Worm (Caenorhabditis elegans) whole organism, L4 larva: ENCODE measurements around the gene sre-54.

Experiments
- F26F4.8 ChIP-seq: fragments of 200-800 bp; sonication (Bioruptor generic); conservative IDR thresholded peaks from 2 replicates; pipeline ENCODE4 v1.3.6; 2022; ENCODE audit warnings: missing genetic modification characterization, missing compliant biosample characterization
- T20F7.1 ChIP-seq: fragments of 200-800 bp; sonication (Bioruptor generic); optimal IDR thresholded peaks from 2 replicates; lab custom pipeline; 2018; ENCODE audit warnings: mild to moderate bottlenecking, missing genetic modification characterization, missing compliant biosample characterization
- T26A8.4 ChIP-seq: fragments of 200-800 bp; sonication (Bioruptor generic); IDR thresholded peaks from 2 replicates; pipeline ENCODE4 v1.3.6; 2022; ENCODE audit warnings: missing genetic modification characterization, missing compliant biosample characterization
- aha-1 ChIP-seq: fragments of 150-350 bp; peaks from one replicate; lab custom pipeline; 2014; ENCODE audit warnings: missing biosample characterization, missing genetic modification characterization
- attf-4 ChIP-seq: sonication (generic microtip); optimal IDR thresholded peaks from 3 replicates; lab custom pipeline; 2017; ENCODE audit warnings: missing biosample characterization, missing genetic modification characterization
- ceh-44 ChIP-seq: fragments of 200-800 bp; sonication (Bioruptor generic); IDR thresholded peaks from 2 replicates; pipeline ENCODE4 v1.3.6; 2022; ENCODE audit warnings: missing genetic modification reagents, missing genetic modification characterization, missing compliant biosample characterization
- ceh-62 ChIP-seq: sonication (generic microtip); optimal IDR thresholded peaks from 2 replicates; lab custom pipeline; 2017; ENCODE audit warnings: missing biosample characterization, missing genetic modification characterization
- cey-2 ChIP-seq: sonication (generic microtip); optimal IDR thresholded peaks from 3 replicates; lab custom pipeline; 2017; ENCODE audit warnings: missing genetic modification characterization, mild to moderate bottlenecking, missing compliant biosample characterization, antibody characterized with exemption, borderline replicate concordance; ENCODE audit not compliant: insufficient read depth
- daf-16 ChIP-seq, 3 experiments: sonication (generic microtip); optimal IDR thresholded peaks; 2 replicates each; lab custom pipeline; 2016 to 2017; ENCODE audit warnings: missing genetic modification characterization in 3 of 3, missing genetic modification reagents in 3 of 3, mild to moderate bottlenecking in 2 of 3, missing compliant biosample characterization in 2 of 3, missing biosample characterization in 1 of 3, moderate library complexity in 1 of 3
- daf-8 ChIP-seq: fragments of 200-800 bp; sonication (Bioruptor generic); IDR thresholded peaks from 2 replicates; pipeline ENCODE4 v1.3.6; 2022; ENCODE audit warnings: missing genetic modification characterization, missing compliant biosample characterization
- dmd-6 ChIP-seq: fragments of 200-800 bp; sonication (Bioruptor generic); IDR thresholded peaks from 2 replicates; pipeline ENCODE4 v1.3.6; 2022; ENCODE audit warnings: missing genetic modification reagents, missing genetic modification characterization, missing compliant biosample characterization
- dve-1 ChIP-seq: sonication (generic microtip); optimal IDR thresholded peaks from 2 replicates; lab custom pipeline; 2017; ENCODE audit warnings: antibody characterized with exemption, mild to moderate bottlenecking, missing genetic modification characterization, missing compliant biosample characterization; ENCODE audit not compliant: insufficient read depth
- fkh-10 ChIP-seq: fragments of 150-350 bp; optimal IDR thresholded peaks from 2 replicates; lab custom pipeline; 2014; ENCODE audit warnings: missing biosample characterization, missing genetic modification reagents, missing genetic modification characterization
- hlh-11 ChIP-seq: fragments of 200-800 bp; sonication (Bioruptor generic); optimal IDR thresholded peaks from 2 replicates; lab custom pipeline; 2018; ENCODE audit warnings: mild to moderate bottlenecking, missing genetic modification characterization, missing compliant biosample characterization
- hlh-30 ChIP-seq: sonication (generic microtip); optimal IDR thresholded peaks from 2 replicates; lab custom pipeline; 2017; ENCODE audit warnings: antibody characterized with exemption, mild to moderate bottlenecking, missing genetic modification characterization, missing compliant biosample characterization; ENCODE audit not compliant: insufficient read depth
- jun-1 ChIP-seq: fragments of 150-350 bp; optimal IDR thresholded peaks from 2 replicates; lab custom pipeline; 2014; ENCODE audit warnings: missing biosample characterization, missing genetic modification reagents, missing genetic modification characterization
- lin-38 ChIP-seq: fragments of 200-800 bp; sonication (Bioruptor generic); IDR thresholded peaks from 2 replicates; pipeline ENCODE4 v1.3.6; 2022; ENCODE audit warnings: missing genetic modification reagents, missing genetic modification characterization, missing compliant biosample characterization
- lsy-2 ChIP-seq, 2 experiments: fragments of 150-350 bp in 1 of 2; sonication (generic microtip) in 1 of 2; optimal IDR thresholded peaks; 2 replicates each; lab custom pipeline; 2014 to 2017; ENCODE audit warnings: missing biosample characterization in 2 of 2, missing genetic modification characterization in 2 of 2
- madf-9 ChIP-seq: fragments of 200-800 bp; sonication (Bioruptor generic); conservative IDR thresholded peaks from 2 replicates; pipeline ENCODE4 v1.3.6; 2022; ENCODE audit warnings: missing genetic modification reagents, missing genetic modification characterization, missing compliant biosample characterization
- mdl-1 ChIP-seq, 2 experiments: fragments of 150-350 bp in 1 of 2; sonication (generic microtip) in 1 of 2; optimal IDR thresholded peaks; 2 replicates each; lab custom pipeline; 2014 to 2017; ENCODE audit warnings: missing biosample characterization in 2 of 2, missing genetic modification characterization in 2 of 2
- mep-1 ChIP-seq: fragments of 150-350 bp; sonication (generic microtip); optimal IDR thresholded peaks from 3 replicates; lab custom pipeline; 2014; ENCODE audit warnings: missing biosample characterization, missing genetic modification characterization
- mes-2 ChIP-seq: sonication (generic microtip); optimal IDR thresholded peaks from 2 replicates; lab custom pipeline; 2016; ENCODE audit warnings: missing genotype, mild to moderate bottlenecking, missing genetic modification characterization, missing compliant biosample characterization; ENCODE audit not compliant: poor library complexity, severe bottlenecking
- nhr-28 ChIP-seq: fragments of 150-350 bp; optimal IDR thresholded peaks from 2 replicates; lab custom pipeline; 2014; ENCODE audit warnings: missing biosample characterization, missing genetic modification characterization
- nhr-77 ChIP-seq: fragments of 150-350 bp; optimal IDR thresholded peaks from 2 replicates; lab custom pipeline; 2014; ENCODE audit warnings: missing biosample characterization, missing genetic modification characterization
- pha-4 ChIP-seq, 2 experiments: fragments of 150-350 bp in 1 of 2; fragments of 200-800 bp in 1 of 2; sonication (Bioruptor generic) in 1 of 2; IDR thresholded peaks in 1 of 2; optimal IDR thresholded peaks in 1 of 2; 2 replicates each; pipeline versions ENCODE4 v1.3.6 to Lab custom; 2014 to 2022; ENCODE audit warnings: missing genetic modification characterization in 2 of 2, missing genetic modification reagents in 2 of 2, missing biosample characterization in 1 of 2, missing compliant biosample characterization in 1 of 2
- php-3 ChIP-seq: fragments of 200-800 bp; sonication (Bioruptor generic); IDR thresholded peaks from 2 replicates; pipeline ENCODE4 v1.3.6; 2022; ENCODE audit warnings: missing genetic modification reagents, missing genetic modification characterization, missing compliant biosample characterization
- sdz-12 ChIP-seq: fragments of 200-800 bp; sonication (Bioruptor generic); optimal IDR thresholded peaks from 2 replicates; lab custom pipeline; 2018; ENCODE audit warnings: mild to moderate bottlenecking, missing genetic modification characterization, missing compliant biosample characterization
- spr-1 ChIP-seq: sonication (generic microtip); optimal IDR thresholded peaks from 2 replicates; lab custom pipeline; 2016; ENCODE audit warnings: mild to moderate bottlenecking, missing genetic modification characterization, missing compliant biosample characterization
- tra-1 ChIP-seq: fragments of 200-800 bp; sonication (Bioruptor generic); IDR thresholded peaks from 2 replicates; pipeline ENCODE4 v1.3.6; 2022; ENCODE audit warnings: missing genetic modification reagents, missing genetic modification characterization, missing compliant biosample characterization
- unc-130 ChIP-seq: sonication (generic microtip); optimal IDR thresholded peaks from 2 replicates; lab custom pipeline; 2016; ENCODE audit warnings: missing genetic modification reagents, missing genetic modification characterization, missing compliant biosample characterization
- unc-62 ChIP-seq, 3 experiments: fragments of 150-350 bp in 1 of 3; sonication (generic microtip); optimal IDR thresholded peaks in 2 of 3; peaks in 1 of 3; 1 replicate in 1 of 3; 2 replicates in 2 of 3; lab custom pipeline; 2014 to 2017; ENCODE audit warnings: missing biosample characterization in 3 of 3, missing genetic modification characterization in 3 of 3, missing genetic modification reagents in 3 of 3, missing genotype in 1 of 3
- vab-7 ChIP-seq: fragments of 200-800 bp; sonication (Bioruptor generic); IDR thresholded peaks from 2 replicates; pipeline ENCODE4 v1.3.6; 2022; ENCODE audit warnings: missing genetic modification reagents, missing genetic modification characterization, missing compliant biosample characterization
- zip-11 ChIP-seq: fragments of 200-800 bp; sonication (Bioruptor generic); IDR thresholded peaks from 2 replicates; pipeline ENCODE4 v1.3.6; 2022; ENCODE audit warnings: missing genetic modification characterization, missing compliant biosample characterization

The sre-54 gene

ce11 chrII:12349866-12350265 lies 17.1 kb downstream of the sre-54 start:
- no peak for TF ChIP-seq daf-16 (GFP tag; optimal IDR thresholded peaks at IDR 0.05; lab: Kevin White, UChicago)
- TF ChIP-seq daf-16 (tag; optimal IDR thresholded peaks at IDR 0.05; lab: Kevin White, UChicago) = peak; percentile 19
- no peak for TF ChIP-seq zip-11 (GFP tag; lab: Robert Waterston, UW)
- TF ChIP-seq T26A8.4 (GFP tag; lab: Robert Waterston, UW) = 0 out of 2 replicates have a peak, but pooled peaks have one; percentile 46
- TF ChIP-seq hlh-30 (tag; lab: Kevin White, UChicago) = peak; percentile 35
- peak; percentile 7 for TF ChIP-seq hlh-11 (tag; lab: Kevin White, UChicago)
- TF ChIP-seq F26F4.8 (GFP tag; lab: Robert Waterston, UW) = no peak
- no peak for TF ChIP-seq cey-2 (tag; lab: Kevin White, UChicago)
- no peak for TF ChIP-seq attf-4 (tag; lab: Kevin White, UChicago)
- TF ChIP-seq dve-1 = peak; percentile 53
- peak; percentile 32 for TF ChIP-seq nhr-28 (tag; lab: Kevin White, UChicago)

ce11 chrII:12350737-12351275 lies 18.1 kb downstream of the sre-54 start:
- peak in 1 of 2 experiments; percentile 9 for TF ChIP-seq mdl-1 (tag; optimal IDR thresholded peaks at IDR 0.05; lab: Kevin White, UChicago)
- TF ChIP-seq madf-9 (GFP tag; lab: Robert Waterston, UW) = no peak
- peak; percentile 43 for TF ChIP-seq nhr-28 (tag; lab: Kevin White, UChicago)
- TF ChIP-seq zip-11 (GFP tag; lab: Robert Waterston, UW) = no peak
- no peak for TF ChIP-seq ceh-44 (GFP tag; lab: Robert Waterston, UW)
- TF ChIP-seq mes-2 (tag; lab: Kevin White, UChicago) = peak; percentile 30
- peak; percentile 40 for TF ChIP-seq aha-1
- peak in 1 of 2 experiments; percentile 40 for TF ChIP-seq lsy-2 (tag; optimal IDR thresholded peaks at IDR 0.05; lab: Kevin White, UChicago)

- TF ChIP-seq nhr-28 (tag; lab: Kevin White, UChicago) (peak; percentile 34), mep-1 (tag; lab: Kevin White, UChicago) (peak; percentile 9), sdz-12 (GFP tag; lab: Kevin White, UChicago) (no peak), dmd-6 (GFP tag; lab: Robert Waterston, UW) (peak; percentile 65; the same call in 1 of the 2 replicates), pha-4 (GFP tag; IDR thresholded peaks at IDR 0.05; lab: Robert Waterston, UW) (0 out of 2 replicates have a peak, but pooled peaks have one; percentile 21), pha-4 (tag; optimal IDR thresholded peaks at IDR 0.05; lab: Kevin White, UChicago) (no peak), hlh-11 (tag; lab: Kevin White, UChicago) (peak; percentile 56), vab-7 (no peak), unc-62 (GFP tag; optimal IDR thresholded peaks at IDR 0.05 in 1 of 2; lab: Kevin White, UChicago) (no peak), unc-62 (tag; optimal IDR thresholded peaks at IDR 0.05; lab: Kevin White, UChicago) (no peak), tra-1 (GFP tag; lab: Robert Waterston, UW) (peak; percentile 62; the same call in 1 of the 2 replicates), dve-1 (peak; percentile 58)
These were observed 19.4 kb downstream of the sre-54 start, which contains the start of gene ras-1 for ce11 chrII:12352115-12352514. ras-1 (minus strand) TSS chrII:12352243.

- no peak for TF ChIP-seq unc-130 (GFP tag; lab: Kevin White, UChicago)
- TF ChIP-seq lin-38 (GFP tag; lab: Robert Waterston, UW) = no peak
- TF ChIP-seq daf-8 (GFP tag; lab: Robert Waterston, UW) = no peak
- no peak for TF ChIP-seq unc-62 (GFP tag; optimal IDR thresholded peaks at IDR 0.05 in 1 of 2; lab: Kevin White, UChicago)
- no peak for TF ChIP-seq unc-62 (tag; optimal IDR thresholded peaks at IDR 0.05; lab: Kevin White, UChicago)
- TF ChIP-seq ceh-62 (tag; lab: Kevin White, UChicago) = no peak
- no peak for TF ChIP-seq php-3 (GFP tag; lab: Robert Waterston, UW)
- TF ChIP-seq fkh-10 (GFP tag; lab: Kevin White, UChicago) = no peak
- no peak for TF ChIP-seq T20F7.1 (GFP tag; lab: Kevin White, UChicago)
- TF ChIP-seq nhr-77 (tag; lab: Kevin White, UChicago) = no peak
- no peak for TF ChIP-seq dve-1
- no peak for TF ChIP-seq spr-1 (tag; lab: Kevin White, UChicago)
- TF ChIP-seq jun-1 (tag; lab: Kevin White, UChicago) = no peak
These were observed 20.4 kb downstream of the sre-54 start for ce11 chrII:12353104-12353503.
